Worm (Caenorhabditis elegans) whole organism, L1 larva: Measurements from ENCODE around the gene Y53F4B.51.

Source experiments
- blmp-1 ChIP-seq: fragments of 150-350 bp; optimal IDR thresholded peaks from 2 replicates; lab custom pipeline; 2014; ENCODE audit warnings: missing biosample characterization, missing genetic modification characterization
- ceh-63 ChIP-seq: fragments of 200-800 bp; sonication (Bioruptor generic); optimal IDR thresholded peaks from 2 replicates; lab custom pipeline; 2018; ENCODE audit warnings: mild to moderate bottlenecking, missing genetic modification characterization, missing compliant biosample characterization
- hpl-2 ChIP-seq: fragments of 150-350 bp; optimal IDR thresholded peaks from 2 replicates; lab custom pipeline; 2014; ENCODE audit warnings: missing biosample characterization, missing genetic modification reagents, missing genetic modification characterization
- isw-1 ChIP-seq: fragments of 200-800 bp; sonication (Bioruptor generic); IDR thresholded peaks from 2 replicates; pipeline ENCODE4 v1.3.6; 2022; ENCODE audit warnings: missing genetic modification characterization, missing compliant biosample characterization
- lin-15B ChIP-seq: fragments of 150-350 bp; sonication (generic microtip); optimal IDR thresholded peaks from 3 replicates; lab custom pipeline; 2014; ENCODE audit warnings: missing biosample characterization, missing genetic modification characterization
- lin-39 ChIP-seq: fragments of 150-350 bp; optimal IDR thresholded peaks from 2 replicates; lab custom pipeline; 2014; ENCODE audit warnings: missing biosample characterization, missing genetic modification reagents, missing genetic modification characterization
- lir-3 ChIP-seq: sonication (generic microtip); optimal IDR thresholded peaks from 2 replicates; lab custom pipeline; 2016; ENCODE audit warnings: mild to moderate bottlenecking, missing genetic modification characterization, moderate library complexity, missing compliant biosample characterization; ENCODE audit not compliant: poor library complexity
- nhr-11 ChIP-seq: fragments of 150-350 bp; optimal IDR thresholded peaks from 2 replicates; lab custom pipeline; 2014; ENCODE audit warnings: missing biosample characterization, missing genetic modification characterization
- nhr-12 ChIP-seq: sonication (generic microtip); optimal IDR thresholded peaks from 2 replicates; lab custom pipeline; 2017; ENCODE audit warnings: missing biosample characterization, missing genetic modification characterization
- nhr-28 ChIP-seq: fragments of 150-350 bp; optimal IDR thresholded peaks from 2 replicates; lab custom pipeline; 2014; ENCODE audit warnings: missing biosample characterization, missing genetic modification characterization
- rnt-1 ChIP-seq: sonication (generic microtip); optimal IDR thresholded peaks from 2 replicates; lab custom pipeline; 2016; ENCODE audit warnings: mild to moderate bottlenecking, missing genetic modification characterization, moderate library complexity, missing compliant biosample characterization
- sptf-1 ChIP-seq: fragments of 150-350 bp; optimal IDR thresholded peaks from 2 replicates; lab custom pipeline; 2014; ENCODE audit warnings: missing biosample characterization, missing genetic modification characterization
- unc-130 ChIP-seq: fragments of 150-350 bp; optimal IDR thresholded peaks from 2 replicates; lab custom pipeline; 2017; ENCODE audit warnings: missing biosample characterization, missing genetic modification characterization, inconsistent platforms
- zag-1 ChIP-seq: fragments of 150-350 bp; optimal IDR thresholded peaks from 2 replicates; lab custom pipeline; 2014; ENCODE audit warnings: missing biosample characterization, missing genetic modification characterization

DNA sequence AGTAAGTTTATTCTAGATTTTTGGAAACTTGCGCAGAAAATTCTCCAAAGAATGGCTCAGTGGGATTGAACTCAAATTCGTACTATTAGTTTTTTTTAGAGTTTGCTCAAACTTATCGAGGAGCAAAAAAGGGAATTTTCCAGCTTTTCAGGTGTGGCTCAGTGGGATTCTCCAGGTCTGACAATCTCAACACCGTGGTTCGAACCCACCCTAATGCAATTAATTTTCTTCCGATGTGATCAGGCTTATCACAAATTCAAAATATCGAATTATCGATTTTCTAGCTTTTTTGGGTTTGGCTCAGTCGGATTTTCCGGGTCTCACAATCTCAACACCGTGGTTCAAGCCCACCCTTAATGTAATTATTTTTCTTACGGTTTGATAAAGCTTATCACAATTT lies 47.8 kb downstream of the Y53F4B.51 start:
- TF ChIP-seq nhr-11: no peak
- TF ChIP-seq rnt-1 (tag; lab: Kevin White, UChicago): no peak
- TF ChIP-seq unc-130 (tag; lab: Kevin White, UChicago): no peak
- no peak for TF ChIP-seq isw-1 (GFP tag; lab: Robert Waterston, UW)
- no peak for TF ChIP-seq nhr-12 (tag; lab: Kevin White, UChicago)
- no peak for TF ChIP-seq ceh-63 (GFP tag; lab: Kevin White, UChicago)
- TF ChIP-seq zag-1 (tag; lab: Kevin White, UChicago): no peak
- no peak for TF ChIP-seq lin-15B (tag; lab: Kevin White, UChicago)
- no peak for TF ChIP-seq blmp-1 (tag; lab: Kevin White, UChicago)
- TF ChIP-seq lir-3 (tag; lab: Kevin White, UChicago): no peak
- no peak for TF ChIP-seq nhr-28 (tag; lab: Kevin White, UChicago)
- no peak for TF ChIP-seq sptf-1 (tag; lab: Kevin White, UChicago)
- no peak for TF ChIP-seq lin-39 (tag; lab: Kevin White, UChicago)
- no peak for TF ChIP-seq hpl-2 (GFP tag; lab: Kevin White, UChicago)
